Worm (Caenorhabditis elegans) whole organism, young adult: Measurements from ENCODE around the gene C18A11.1.

Experiments
- F10E7.11 ChIP-seq: sonication (generic microtip); optimal IDR thresholded peaks from 2 replicates; lab custom pipeline; 2017; ENCODE audit warnings: mild to moderate bottlenecking, missing genetic modification characterization, moderate library complexity, missing compliant biosample characterization
- F23B12.7 ChIP-seq: sonication (generic microtip); optimal IDR thresholded peaks from 2 replicates; lab custom pipeline; 2017; ENCODE audit warnings: missing genetic modification characterization, mild to moderate bottlenecking, missing compliant biosample characterization, antibody characterized with exemption, moderate library complexity; ENCODE audit not compliant: insufficient read depth
- F33H1.4 ChIP-seq: fragments of 200-800 bp; sonication (Bioruptor generic); IDR thresholded peaks from 2 replicates; pipeline ENCODE4 v1.3.6; 2022; ENCODE audit warnings: missing genetic modification reagents, missing genetic modification characterization, missing compliant biosample characterization
- F57C9.4 ChIP-seq: sonication (generic microtip); optimal IDR thresholded peaks from 2 replicates; lab custom pipeline; 2017; ENCODE audit warnings: mild to moderate bottlenecking, missing genetic modification characterization, missing compliant biosample characterization
- Y53F4B.3 ChIP-seq: fragments of 200-800 bp; sonication (Bioruptor generic); IDR thresholded peaks from 2 replicates; pipeline ENCODE4 v1.3.6; 2022; ENCODE audit warnings: missing genetic modification reagents, missing genetic modification characterization, missing compliant biosample characterization
- akir-1 ChIP-seq: fragments of 200-800 bp; sonication (Bioruptor generic); optimal IDR thresholded peaks from 2 replicates; lab custom pipeline; 2018; ENCODE audit warnings: mild to moderate bottlenecking, missing genetic modification characterization, moderate library complexity, missing compliant biosample characterization
- ceh-40 ChIP-seq: fragments of 200-800 bp; sonication (Bioruptor generic); IDR thresholded peaks from 2 replicates; pipeline ENCODE4 v1.3.6; 2022; ENCODE audit warnings: missing genetic modification characterization, missing compliant biosample characterization
- dpff-1 ChIP-seq: sonication (generic microtip); optimal IDR thresholded peaks from 2 replicates; lab custom pipeline; 2017; ENCODE audit warnings: mild to moderate bottlenecking, missing genetic modification characterization, missing compliant biosample characterization
- ekl-4 ChIP-seq: fragments of 200-800 bp; sonication (Bioruptor generic); IDR thresholded peaks from 2 replicates; pipeline ENCODE4 v1.3.6; 2022; ENCODE audit warnings: missing genetic modification reagents, missing genetic modification characterization, missing compliant biosample characterization
- let-607 ChIP-seq, 2 experiments: fragments of 200-800 bp in 1 of 2; sonication (Bioruptor generic) in 1 of 2; sonication (generic microtip) in 1 of 2; optimal IDR thresholded peaks; 2 replicates each; lab custom pipeline; 2016 to 2018; ENCODE audit warnings: mild to moderate bottlenecking in 2 of 2, missing compliant biosample characterization in 2 of 2, missing genetic modification characterization in 2 of 2, moderate library complexity in 2 of 2, missing genotype in 1 of 2
- mes-4 ChIP-seq: sonication (generic microtip); optimal IDR thresholded peaks from 2 replicates; lab custom pipeline; 2016; ENCODE audit warnings: missing genotype, missing genetic modification characterization, missing compliant biosample characterization
- nhr-90 ChIP-seq: sonication (generic microtip); optimal IDR thresholded peaks from 2 replicates; lab custom pipeline; 2016; ENCODE audit warnings: missing genotype, mild to moderate bottlenecking, missing genetic modification characterization, missing compliant biosample characterization
- rec-8 ChIP-seq, 2 experiments: sonication (generic microtip); optimal IDR thresholded peaks; 2 replicates each; lab custom pipeline; 2016; ENCODE audit warnings: mild to moderate bottlenecking in 2 of 2, missing genetic modification characterization in 2 of 2, missing genetic modification reagents in 2 of 2, missing genotype in 2 of 2, missing biosample characterization in 1 of 2, missing compliant biosample characterization in 1 of 2, moderate library complexity in 1 of 2
- sdz-38 ChIP-seq: sonication (generic microtip); optimal IDR thresholded peaks from 2 replicates; lab custom pipeline; 2016; ENCODE audit warnings: missing genotype, missing genetic modification characterization, missing compliant biosample characterization
- tlf-1 ChIP-seq: fragments of 200-800 bp; sonication (Bioruptor generic); optimal IDR thresholded peaks from 2 replicates; lab custom pipeline; 2018; ENCODE audit warnings: mild to moderate bottlenecking, missing genetic modification characterization, missing compliant biosample characterization
- ztf-18 ChIP-seq: sonication (generic microtip); optimal IDR thresholded peaks from 2 replicates; lab custom pipeline; 2016; ENCODE audit warnings: missing genotype, mild to moderate bottlenecking, missing genetic modification characterization, missing compliant biosample characterization
- ztf-25 ChIP-seq: fragments of 200-800 bp; sonication (Bioruptor generic); IDR thresholded peaks from 2 replicates; pipeline ENCODE4 v1.3.6; 2022; ENCODE audit warnings: missing genetic modification reagents, missing genetic modification characterization, missing compliant biosample characterization

C18A11.1 gene

ce11 chrX:8117827-8118317, 48.7 kb downstream of the C18A11.1 start:
- no peak for TF ChIP-seq ekl-4 (GFP tag; lab: Robert Waterston, UW)
- TF ChIP-seq ztf-18 (tag; lab: Kevin White, UChicago) = no peak
- no peak for TF ChIP-seq F57C9.4 (tag; lab: Kevin White, UChicago)
- no peak for TF ChIP-seq dpff-1 (tag; lab: Kevin White, UChicago)
- TF ChIP-seq mes-4 (tag; lab: Kevin White, UChicago) = no peak
- no peak for TF ChIP-seq F23B12.7 (tag; lab: Kevin White, UChicago)
- TF ChIP-seq ceh-40 (GFP tag; lab: Robert Waterston, UW) = no peak
- no peak for TF ChIP-seq rec-8 (tag; optimal IDR thresholded peaks at IDR 0.05; lab: Kevin White, UChicago)
- TF ChIP-seq sdz-38 = no peak
- no peak for TF ChIP-seq Y53F4B.3 (GFP tag; lab: Robert Waterston, UW)
- no peak for TF ChIP-seq akir-1 (GFP tag; lab: Kevin White, UChicago)
- no peak for TF ChIP-seq ztf-25 (GFP tag; lab: Robert Waterston, UW)
- TF ChIP-seq F10E7.11 (tag; lab: Kevin White, UChicago) = no peak
- TF ChIP-seq let-607 (tag; optimal IDR thresholded peaks at IDR 0.05; lab: Kevin White, UChicago) = no peak
- no peak for TF ChIP-seq F33H1.4
- TF ChIP-seq tlf-1 (GFP tag; lab: Kevin White, UChicago) = no peak
- no peak for TF ChIP-seq nhr-90 (tag; lab: Kevin White, UChicago)
- TF ChIP-seq, all 124 proteins: peak for 0
